Worm (Caenorhabditis elegans) whole organism, late embryonic: ENCODE data around the gene srh-296.

Experiments
- C08G9.2 ChIP-seq: sonication (generic microtip); optimal IDR thresholded peaks from 2 replicates; lab custom pipeline; 2016; ENCODE audit warnings: mild to moderate bottlenecking, missing genetic modification characterization, moderate library complexity, missing compliant biosample characterization
- C38D4.7 ChIP-seq: fragments of 200-800 bp; sonication (Bioruptor generic); optimal IDR thresholded peaks from 2 replicates; lab custom pipeline; 2018; ENCODE audit warnings: mild to moderate bottlenecking, missing genetic modification characterization, moderate library complexity, missing compliant biosample characterization
- K02D7.2 ChIP-seq: sonication (generic microtip); optimal IDR thresholded peaks from 2 replicates; lab custom pipeline; 2017; ENCODE audit warnings: mild to moderate bottlenecking, missing genetic modification characterization, missing compliant biosample characterization
- K09A11.1 ChIP-seq: sonication (generic microtip); optimal IDR thresholded peaks from 2 replicates; lab custom pipeline; 2017; ENCODE audit warnings: antibody characterized with exemption, mild to moderate bottlenecking, missing genetic modification characterization, missing compliant biosample characterization; ENCODE audit not compliant: insufficient read depth
- Y22D7AL.16 ChIP-seq: sonication (generic microtip); optimal IDR thresholded peaks from 2 replicates; lab custom pipeline; 2016; ENCODE audit warnings: missing genetic modification characterization, missing compliant biosample characterization
- ahr-1 ChIP-seq: sonication (generic microtip); optimal IDR thresholded peaks from 2 replicates; lab custom pipeline; 2016; ENCODE audit warnings: missing genetic modification characterization, missing compliant biosample characterization
- ceh-18 ChIP-seq: sonication (generic microtip); optimal IDR thresholded peaks from 2 replicates; lab custom pipeline; 2016; ENCODE audit warnings: missing genetic modification characterization, missing compliant biosample characterization
- ceh-19 ChIP-seq: fragments of 200-800 bp; sonication (Bioruptor generic); optimal IDR thresholded peaks from 2 replicates; lab custom pipeline; 2018; ENCODE audit warnings: mild to moderate bottlenecking, missing genetic modification characterization, missing compliant biosample characterization
- ceh-2 ChIP-seq: sonication (generic microtip); optimal IDR thresholded peaks from 2 replicates; lab custom pipeline; 2016; ENCODE audit warnings: missing genotype, missing genetic modification characterization, missing compliant biosample characterization
- ceh-24 ChIP-seq: sonication (generic microtip); optimal IDR thresholded peaks from 2 replicates; lab custom pipeline; 2016; ENCODE audit warnings: mild to moderate bottlenecking, missing genetic modification characterization, missing compliant biosample characterization
- ceh-30 ChIP-seq: fragments of 150-350 bp; optimal IDR thresholded peaks from 2 replicates; lab custom pipeline; 2014; ENCODE audit warnings: missing biosample characterization, missing genetic modification characterization
- ceh-31 ChIP-seq: sonication (generic microtip); optimal IDR thresholded peaks from 2 replicates; lab custom pipeline; 2016; ENCODE audit warnings: missing genetic modification characterization, missing compliant biosample characterization
- ceh-6 ChIP-seq: fragments of 200-800 bp; sonication (Bioruptor generic); optimal IDR thresholded peaks from 2 replicates; lab custom pipeline; 2018; ENCODE audit warnings: mild to moderate bottlenecking, missing genetic modification characterization, missing compliant biosample characterization
- che-1 ChIP-seq: sonication (generic microtip); optimal IDR thresholded peaks from 2 replicates; lab custom pipeline; 2016; ENCODE audit warnings: mild to moderate bottlenecking, missing genetic modification characterization, missing compliant biosample characterization
- dmd-4 ChIP-seq: sonication (generic microtip); optimal IDR thresholded peaks from 2 replicates; lab custom pipeline; 2016; ENCODE audit warnings: borderline replicate concordance, missing genetic modification characterization, missing compliant biosample characterization
- elt-2 ChIP-seq: sonication (generic microtip); optimal IDR thresholded peaks from 2 replicates; lab custom pipeline; 2016; ENCODE audit warnings: missing genetic modification reagents, missing genetic modification characterization, missing compliant biosample characterization
- elt-4 ChIP-seq: sonication (generic microtip); optimal IDR thresholded peaks from 2 replicates; lab custom pipeline; 2016; ENCODE audit warnings: missing genetic modification characterization, missing compliant biosample characterization
- ets-4 ChIP-seq: sonication (generic microtip); optimal IDR thresholded peaks from 2 replicates; lab custom pipeline; 2016; ENCODE audit warnings: missing genetic modification characterization, missing compliant biosample characterization
- fkh-10 ChIP-seq: fragments of 150-350 bp; optimal IDR thresholded peaks from 2 replicates; lab custom pipeline; 2014; ENCODE audit warnings: missing biosample characterization, missing genetic modification reagents, missing genetic modification characterization
- gmeb-2 ChIP-seq: sonication (generic microtip); optimal IDR thresholded peaks from 2 replicates; lab custom pipeline; 2016; ENCODE audit warnings: missing genetic modification characterization, inconsistent platforms, missing compliant biosample characterization
- hlh-30 ChIP-seq: sonication (generic microtip); optimal IDR thresholded peaks from 2 replicates; lab custom pipeline; 2017; ENCODE audit warnings: antibody characterized with exemption, missing genetic modification characterization, missing compliant biosample characterization; ENCODE audit not compliant: insufficient read depth
- madf-2 ChIP-seq: sonication (generic microtip); optimal IDR thresholded peaks from 2 replicates; lab custom pipeline; 2017; ENCODE audit warnings: missing genetic modification characterization, missing compliant biosample characterization
- nfya-1 ChIP-seq: sonication (generic microtip); optimal IDR thresholded peaks from 2 replicates; lab custom pipeline; 2017; ENCODE audit warnings: missing genetic modification characterization, mild to moderate bottlenecking, missing compliant biosample characterization, antibody characterized with exemption, moderate library complexity
- nhr-11 ChIP-seq: fragments of 150-350 bp; optimal IDR thresholded peaks from 2 replicates; lab custom pipeline; 2014; ENCODE audit warnings: missing biosample characterization, missing genetic modification characterization
- nhr-232 ChIP-seq: sonication (generic microtip); optimal IDR thresholded peaks from 2 replicates; lab custom pipeline; 2016; ENCODE audit warnings: missing genetic modification characterization, missing compliant biosample characterization
- pag-3 ChIP-seq: sonication (generic microtip); optimal IDR thresholded peaks from 2 replicates; lab custom pipeline; 2016; ENCODE audit warnings: missing compliant biosample characterization, missing genetic modification characterization, borderline replicate concordance
- pat-9 ChIP-seq: fragments of 200-800 bp; sonication (Bioruptor generic); optimal IDR thresholded peaks from 2 replicates; lab custom pipeline; 2018; ENCODE audit warnings: mild to moderate bottlenecking, missing genetic modification characterization, moderate library complexity, missing compliant biosample characterization
- pax-1 ChIP-seq: fragments of 150-350 bp; optimal IDR thresholded peaks from 2 replicates; lab custom pipeline; 2014; ENCODE audit warnings: missing biosample characterization, missing genetic modification characterization
- pha-4 ChIP-seq: fragments of 150-350 bp; optimal IDR thresholded peaks from 2 replicates; lab custom pipeline; 2018; ENCODE audit warnings: missing biosample characterization, missing genetic modification reagents, missing genetic modification characterization
- pros-1 ChIP-seq: fragments of 150-350 bp; optimal IDR thresholded peaks from 2 replicates; lab custom pipeline; 2014; ENCODE audit warnings: missing biosample characterization, missing genetic modification reagents, missing genetic modification characterization
- sdc-2 ChIP-seq: sonication (generic microtip); optimal IDR thresholded peaks from 2 replicates; lab custom pipeline; 2016; ENCODE audit warnings: missing genotype, missing genetic modification characterization, missing compliant biosample characterization
- syd-9 ChIP-seq: sonication (generic microtip); optimal IDR thresholded peaks from 2 replicates; lab custom pipeline; 2016; ENCODE audit warnings: mild to moderate bottlenecking, missing genetic modification characterization, moderate library complexity, missing compliant biosample characterization
- tbx-2 ChIP-seq: sonication (generic microtip); optimal IDR thresholded peaks from 2 replicates; lab custom pipeline; 2016; ENCODE audit warnings: missing genetic modification characterization, missing compliant biosample characterization
- ttx-3 ChIP-seq: sonication (generic microtip); optimal IDR thresholded peaks from 2 replicates; lab custom pipeline; 2016; ENCODE audit warnings: missing genetic modification reagents, missing genetic modification characterization, missing compliant biosample characterization
- unc-55 ChIP-seq: sonication (generic microtip); optimal IDR thresholded peaks from 2 replicates; lab custom pipeline; 2017; ENCODE audit warnings: missing biosample characterization, missing genetic modification reagents, missing genetic modification characterization
- ztf-16 ChIP-seq: sonication (generic microtip); optimal IDR thresholded peaks from 2 replicates; lab custom pipeline; 2017; ENCODE audit warnings: missing genetic modification characterization, missing compliant biosample characterization

srh-296 gene

ce11 chrV:17818567-17818966 is 8.4 kb downstream of the srh-296 start, which contains the start of gene srh-298:
Gene srh-298 (plus strand): TSS chrV:17818867.
- TF ChIP-seq pros-1 (tag; lab: Kevin White, UChicago) (no peak), fkh-10 (GFP tag; lab: Kevin White, UChicago) (no peak), unc-55 (no peak)

- TF ChIP-seq nhr-232 (tag; lab: Kevin White, UChicago): no peak
- no peak for TF ChIP-seq che-1
- no peak for TF ChIP-seq pax-1 (tag; lab: Kevin White, UChicago)
- TF ChIP-seq ets-4 (tag; lab: Kevin White, UChicago): no peak
- no peak for TF ChIP-seq elt-4 (tag; lab: Kevin White, UChicago)
- no peak for TF ChIP-seq sdc-2 (tag; lab: Kevin White, UChicago)
- no peak for TF ChIP-seq ceh-6 (GFP tag; lab: Kevin White, UChicago)
- no peak for TF ChIP-seq fkh-10 (GFP tag; lab: Kevin White, UChicago)
- no peak for TF ChIP-seq ceh-31 (tag; lab: Kevin White, UChicago)
- TF ChIP-seq unc-55: no peak
- TF ChIP-seq hlh-30 (tag; lab: Kevin White, UChicago): no peak
- TF ChIP-seq nhr-11: no peak
- no peak for TF ChIP-seq madf-2
- TF ChIP-seq C08G9.2 (tag; lab: Kevin White, UChicago): no peak
- TF ChIP-seq pag-3 (tag; lab: Kevin White, UChicago): no peak
Observed at ce11 chrV:17819704-17820103, 9.6 kb downstream of the srh-296 start.

- TF ChIP-seq ceh-19 (GFP tag; lab: Kevin White, UChicago) (no peak), dmd-4 (no peak), ztf-16 (no peak), ceh-30 (no peak), ceh-6 (GFP tag; lab: Kevin White, UChicago) (no peak), sdc-2 (tag; lab: Kevin White, UChicago) (no peak), pros-1 (tag; lab: Kevin White, UChicago) (no peak), pha-4 (no peak), tbx-2 (tag; lab: Kevin White, UChicago) (no peak), syd-9 (no peak)
- TF ChIP-seq, all 69 proteins: peak for 0
Observed at ce11 chrV:17821805-17822204, 11.7 kb downstream of the srh-296 start, which contains the start of gene srh-300. Gene srh-300 (plus strand): TSS chrV:17822105.

ce11 chrV:17824610-17825009 is 14.5 kb downstream of the srh-296 start, which contains the start of gene srh-301:
Gene srh-301 (plus strand): TSS chrV:17824910.
- TF ChIP-seq hlh-30 (tag; lab: Kevin White, UChicago) (no peak), ahr-1 (tag; lab: Kevin White, UChicago) (no peak), C38D4.7 (GFP tag; lab: Kevin White, UChicago) (no peak), ceh-24 (tag; lab: Kevin White, UChicago) (no peak), nhr-232 (tag; lab: Kevin White, UChicago) (no peak), madf-2 (no peak), pax-1 (tag; lab: Kevin White, UChicago) (no peak), ttx-3 (tag; lab: Kevin White, UChicago) (no peak), K09A11.1 (no peak), syd-9 (no peak), nfya-1 (tag; lab: Kevin White, UChicago) (no peak), ceh-18 (tag; lab: Kevin White, UChicago) (no peak), pat-9 (tag; lab: Kevin White, UChicago) (no peak), ceh-2 (tag; lab: Kevin White, UChicago) (no peak), Y22D7AL.16 (tag; lab: Kevin White, UChicago) (no peak), K02D7.2 (tag; lab: Kevin White, UChicago) (no peak), gmeb-2 (tag; lab: Kevin White, UChicago) (no peak), elt-2 (no peak), nhr-11 (no peak)
